Fruit fly (Drosophila melanogaster) whole organism, embryonic: ENCODE results near the gene CG9328.

Experiments used
- Ada2b ChIP-seq: fragments of 200-800 bp; sonication (Bioruptor generic); IDR thresholded peaks from 2 replicates; pipeline ENCODE4 v1.3.6; 2022; ENCODE audit warnings: missing biosample characterization, missing genetic modification characterization
- Atf6 ChIP-seq: fragments of 200-800 bp; sonication (Bioruptor generic); IDR thresholded peaks from 2 replicates; pipeline ENCODE4 v1.3.6; 2022; ENCODE audit warnings: missing biosample characterization, missing genetic modification characterization
- Awh ChIP-seq: fragments of 200-800 bp; sonication (Bioruptor generic); IDR thresholded peaks from 2 replicates; pipeline ENCODE4, ENCODE4 v1.3.6; 2022; ENCODE audit warnings: missing biosample characterization, missing genetic modification characterization
- CG1024 ChIP-seq: fragments of 200-800 bp; sonication (Bioruptor generic); IDR thresholded peaks from 2 replicates; pipeline ENCODE4 v1.3.6; 2022; ENCODE audit warnings: missing biosample characterization, missing genetic modification characterization
- CG12236 ChIP-seq: fragments of 200-800 bp; sonication (Bioruptor generic); optimal IDR thresholded peaks from 2 replicates; lab custom pipeline; 2016; ENCODE audit warnings: missing biosample characterization, missing genetic modification characterization
- CG12299 ChIP-seq: fragments of 200-800 bp; sonication (Bioruptor generic); optimal IDR thresholded peaks from 2 replicates; lab custom pipeline; 2018; ENCODE audit warnings: missing biosample characterization, mild to moderate bottlenecking, missing genetic modification characterization
- CG13123 ChIP-seq: fragments of 200-800 bp; sonication (Bioruptor generic); optimal IDR thresholded peaks from 2 replicates; lab custom pipeline; 2016; ENCODE audit warnings: missing biosample characterization, missing genetic modification characterization
- CG13287 ChIP-seq: fragments of 200-800 bp; sonication (Bioruptor generic); IDR thresholded peaks from 2 replicates; pipeline ENCODE4 v1.3.6; 2022; ENCODE audit warnings: missing biosample characterization, missing genetic modification characterization; ENCODE audit not compliant: partially characterized antibody
- CG14965 ChIP-seq: fragments of 200-800 bp; sonication (Bioruptor generic); optimal IDR thresholded peaks from 2 replicates; lab custom pipeline; 2016; ENCODE audit warnings: missing biosample characterization, missing genetic modification characterization, borderline replicate concordance
- CG1602 ChIP-seq: fragments of 200-800 bp; sonication (Bioruptor generic); optimal IDR thresholded peaks from 3 replicates; lab custom pipeline; 2016; ENCODE audit warnings: missing biosample characterization, missing genetic modification characterization
- CG1647 ChIP-seq: fragments of 200-800 bp; sonication (Bioruptor generic); optimal IDR thresholded peaks from 3 replicates; lab custom pipeline; 2016; ENCODE audit warnings: missing biosample characterization, missing genetic modification characterization
- CG16813 ChIP-seq: fragments of 200-800 bp; sonication (Bioruptor generic); IDR thresholded peaks from 3 replicates; pipeline ENCODE4 v1.3.6; 2022; ENCODE audit warnings: missing biosample characterization, missing genetic modification characterization; ENCODE audit not compliant: partially characterized antibody
- CG30403 ChIP-seq: fragments of 200-800 bp; sonication (Bioruptor generic); optimal IDR thresholded peaks from 3 replicates; lab custom pipeline; 2016; ENCODE audit warnings: missing biosample characterization, missing genetic modification characterization
- CG3281 ChIP-seq: fragments of 200-800 bp; sonication (Bioruptor generic); optimal IDR thresholded peaks from 3 replicates; lab custom pipeline; 2017; ENCODE audit warnings: missing biosample characterization, mild to moderate bottlenecking, missing genetic modification characterization
- CG3407 ChIP-seq: fragments of 200-800 bp; sonication (Bioruptor generic); optimal IDR thresholded peaks from 2 replicates; lab custom pipeline; 2018; ENCODE audit warnings: missing biosample characterization, mild to moderate bottlenecking, missing genetic modification characterization
- CG3995 ChIP-seq: fragments of 200-800 bp; sonication (Bioruptor generic); optimal IDR thresholded peaks from 3 replicates; lab custom pipeline; 2016; ENCODE audit warnings: missing biosample characterization, missing genetic modification characterization
- CG6813 ChIP-seq: fragments of 200-800 bp; sonication (Bioruptor generic); optimal IDR thresholded peaks from 2 replicates; lab custom pipeline; 2017; ENCODE audit warnings: missing biosample characterization, missing genetic modification characterization, mild to moderate bottlenecking, moderate library complexity, missing genetic modification reagents
- CG7372 ChIP-seq: fragments of 200-800 bp; sonication (Bioruptor generic); IDR thresholded peaks from 2 replicates; pipeline ENCODE4 v1.3.6; 2022; ENCODE audit warnings: missing biosample characterization, missing genetic modification characterization
- CG7839 ChIP-seq: fragments of 200-800 bp; sonication (Bioruptor generic); optimal IDR thresholded peaks from 3 replicates; lab custom pipeline; 2018; ENCODE audit warnings: missing biosample characterization, mild to moderate bottlenecking, missing genetic modification characterization, moderate library complexity
- CG8359 ChIP-seq: fragments of 200-800 bp; sonication (Bioruptor generic); optimal IDR thresholded peaks from 2 replicates; lab custom pipeline; 2017; ENCODE audit warnings: missing biosample characterization, mild to moderate bottlenecking, missing genetic modification characterization, borderline replicate concordance
- CG8944 ChIP-seq: fragments of 200-800 bp; sonication (Bioruptor generic); optimal IDR thresholded peaks from 3 replicates; lab custom pipeline; 2016; ENCODE audit warnings: missing biosample characterization, missing genetic modification characterization
- CG9727 ChIP-seq: fragments of 200-800 bp; sonication (Bioruptor generic); optimal IDR thresholded peaks from 3 replicates; lab custom pipeline; 2017; ENCODE audit warnings: missing biosample characterization, mild to moderate bottlenecking, missing genetic modification characterization
- Dbx ChIP-seq: fragments of 200-800 bp; sonication (Bioruptor generic); IDR thresholded peaks from 3 replicates; pipeline ENCODE4 v1.3.6; 2022; ENCODE audit warnings: missing biosample characterization, missing genetic modification characterization
- Ets65A ChIP-seq: fragments of 200-800 bp; sonication (Bioruptor generic); peaks from one replicate; lab custom pipeline; 2016; ENCODE audit warnings: missing biosample characterization, missing genetic modification characterization
- GATAe ChIP-seq: fragments of 200-800 bp; sonication (Bioruptor generic); conservative IDR thresholded peaks from 2 replicates; pipeline ENCODE4 v1.3.6; 2022; ENCODE audit warnings: missing biosample characterization, missing genetic modification characterization
- HLH3B ChIP-seq: fragments of 200-800 bp; sonication (Bioruptor generic); IDR thresholded peaks from 2 replicates; pipeline ENCODE4 v1.3.6; 2022; ENCODE audit warnings: missing biosample characterization, missing genetic modification characterization
- Mad ChIP-seq: fragments of 200-800 bp; sonication (Bioruptor generic); optimal IDR thresholded peaks from 2 replicates; lab custom pipeline; 2016; ENCODE audit warnings: missing biosample characterization, missing genetic modification characterization
- Side ChIP-seq: fragments of 200-800 bp; sonication (Bioruptor generic); optimal IDR thresholded peaks from 2 replicates; lab custom pipeline; 2016; ENCODE audit warnings: missing biosample characterization, missing genetic modification characterization
- ac ChIP-seq: fragments of 200-800 bp; sonication (Bioruptor generic); optimal IDR thresholded peaks from 3 replicates; lab custom pipeline; 2017; ENCODE audit warnings: missing biosample characterization, mild to moderate bottlenecking, missing genetic modification characterization
- ap ChIP-seq: fragments of 200-800 bp; sonication (Bioruptor generic); IDR thresholded peaks from 2 replicates; pipeline ENCODE4 v1.3.6; 2022; ENCODE audit warnings: missing biosample characterization, missing genetic modification characterization
- bbx ChIP-seq: fragments of 200-800 bp; sonication (Bioruptor generic); IDR thresholded peaks from 2 replicates; pipeline ENCODE4 v1.3.6; 2022; ENCODE audit warnings: missing biosample characterization, missing genetic modification characterization; ENCODE audit not compliant: partially characterized antibody
- bigmax ChIP-seq: fragments of 200-800 bp; sonication (Bioruptor generic); optimal IDR thresholded peaks from 2 replicates; lab custom pipeline; 2018; ENCODE audit warnings: missing biosample characterization, mild to moderate bottlenecking, missing genetic modification characterization
- dati ChIP-seq: fragments of 200-800 bp; sonication (Bioruptor generic); IDR thresholded peaks from 2 replicates; pipeline ENCODE4 v1.3.6; 2022; ENCODE audit warnings: missing biosample characterization, missing genetic modification characterization
- en ChIP-seq: fragments of 200-800 bp; sonication (Bioruptor generic); optimal IDR thresholded peaks from 2 replicates; lab custom pipeline; 2016; ENCODE audit warnings: missing biosample characterization, missing genetic modification characterization
- jumu ChIP-seq: fragments of 200-800 bp; sonication (Bioruptor generic); optimal IDR thresholded peaks from 3 replicates; lab custom pipeline; 2016; ENCODE audit warnings: missing biosample characterization, missing genetic modification characterization
- ken ChIP-seq: fragments of 200-800 bp; sonication (Bioruptor generic); IDR thresholded peaks from 3 replicates; pipeline ENCODE4 v1.3.6; 2022; ENCODE audit warnings: missing biosample characterization, missing genetic modification characterization
- lbe ChIP-seq: fragments of 200-800 bp; sonication (Bioruptor generic); optimal IDR thresholded peaks from 2 replicates; lab custom pipeline; 2016; ENCODE audit warnings: missing biosample characterization, mild to moderate bottlenecking, missing genetic modification characterization
- mam ChIP-seq: fragments of 200-800 bp; sonication (Bioruptor generic); optimal IDR thresholded peaks from 3 replicates; lab custom pipeline; 2016; ENCODE audit warnings: missing biosample characterization, missing genetic modification characterization
- mld ChIP-seq: fragments of 200-800 bp; sonication (Bioruptor generic); IDR thresholded peaks from 3 replicates; pipeline ENCODE4 v1.3.6; 2022; ENCODE audit warnings: missing biosample characterization, missing genetic modification characterization; ENCODE audit not compliant: partially characterized antibody
- odd ChIP-seq: fragments of 200-800 bp; sonication (Bioruptor generic); optimal IDR thresholded peaks from 2 replicates; lab custom pipeline; 2017; ENCODE audit warnings: missing biosample characterization, mild to moderate bottlenecking, missing genetic modification characterization
- otp ChIP-seq: fragments of 200-800 bp; sonication (Bioruptor generic); IDR thresholded peaks from 3 replicates; pipeline ENCODE4, ENCODE4 v1.3.6; 2022; ENCODE audit warnings: missing biosample characterization, missing genetic modification characterization
- phol ChIP-seq: fragments of 200-800 bp; sonication (Bioruptor generic); optimal IDR thresholded peaks from 3 replicates; lab custom pipeline; 2018; ENCODE audit warnings: missing biosample characterization, mild to moderate bottlenecking, missing genetic modification characterization, moderate library complexity
- prd ChIP-seq, 3 experiments: fragments of >200 bp in 2 of 3; fragments of 200-800 bp in 1 of 3; sonication (Bioruptor generic) in 1 of 3; optimal IDR thresholded peaks in 2 of 3; IDR thresholded peaks in 1 of 3; 2 replicates in 2 of 3; 3 replicates in 1 of 3; pipeline versions ENCODE4 v1.3.6 to Lab custom; 2017 to 2022; ENCODE audit warnings: missing biosample characterization in 1 of 3, missing genetic modification characterization in 1 of 3
- pum ChIP-seq: fragments of 200-800 bp; sonication (Bioruptor generic); optimal IDR thresholded peaks from 2 replicates; lab custom pipeline; 2016; ENCODE audit warnings: missing biosample characterization, missing genetic modification characterization
- ranshi ChIP-seq: fragments of 200-800 bp; sonication (Bioruptor generic); IDR thresholded peaks from 2 replicates; pipeline ENCODE4 v1.3.6; 2022; ENCODE audit warnings: missing biosample characterization, missing genetic modification characterization
- rib ChIP-seq: fragments of 200-800 bp; sonication (Bioruptor generic); IDR thresholded peaks from 2 replicates; pipeline ENCODE4 v1.3.6; 2022; ENCODE audit warnings: missing biosample characterization, missing genetic modification characterization
- sd ChIP-seq: fragments of 200-800 bp; sonication (Bioruptor generic); optimal IDR thresholded peaks from 3 replicates; lab custom pipeline; 2018; ENCODE audit warnings: missing biosample characterization, mild to moderate bottlenecking, missing genetic modification characterization, moderate library complexity
- sens ChIP-seq: fragments of 200-800 bp; sonication (Bioruptor generic); peaks from one replicate; lab custom pipeline; 2016; ENCODE audit warnings: missing biosample characterization, missing genetic modification characterization
- sqz ChIP-seq: fragments of 200-800 bp; sonication (Bioruptor generic); optimal IDR thresholded peaks from 3 replicates; lab custom pipeline; 2018; ENCODE audit warnings: missing biosample characterization, mild to moderate bottlenecking, missing genetic modification characterization
- tll ChIP-seq, 2 experiments: fragments of 200-800 bp in 1 of 2; fragments of >200 bp in 1 of 2; sonication (Bioruptor generic) in 1 of 2; optimal IDR thresholded peaks; 2 replicates each; lab custom pipeline; 2017 to 2019; ENCODE audit warnings: missing biosample characterization in 2 of 2, missing genetic modification characterization in 2 of 2, mild to moderate bottlenecking in 1 of 2, moderate library complexity in 1 of 2

The CG9328 gene

DNA sequence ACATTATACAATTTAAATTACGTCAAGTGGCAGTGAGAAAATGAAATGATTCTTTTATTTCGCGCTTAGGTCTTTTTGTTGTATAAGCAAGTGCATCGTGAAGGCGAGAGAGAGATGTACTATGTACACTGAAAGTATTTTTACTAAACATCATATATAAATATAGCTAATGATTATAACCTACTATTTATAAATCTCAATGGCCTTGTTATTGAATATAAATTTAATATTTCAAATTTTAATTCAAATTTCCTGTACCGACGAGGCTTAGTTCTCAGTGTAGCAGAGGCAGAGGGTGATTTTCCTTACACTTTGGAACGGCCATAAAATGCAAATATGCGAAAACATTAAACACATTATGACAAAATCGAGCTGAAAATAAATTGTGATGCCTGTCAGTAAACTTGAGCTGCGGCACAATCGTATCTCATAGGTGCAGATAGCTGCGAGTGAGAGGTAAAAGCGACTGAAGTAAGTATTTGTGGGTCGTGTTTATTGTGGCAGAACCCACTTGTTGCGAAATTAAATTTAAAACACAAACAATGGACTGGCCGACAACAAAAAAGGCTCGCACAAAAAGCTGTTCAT is 35.5 kb upstream of the CG9328 start (continued):
- TF ChIP-seq Side (GFP tag; lab: Kevin White, UChicago) (no peak), CG1602 (peak; percentile 35), lbe (GFP tag; lab: Kevin White, UChicago) (peak; percentile 79), Ets65A (GFP tag; lab: Kevin White, UChicago) (peak; percentile 89), CG13123 (GFP tag; lab: Kevin White, UChicago) (no peak), prd (optimal IDR thresholded peaks at IDR 0.05; lab: Kevin White, UChicago) (no peak), prd (GFP tag; IDR thresholded peaks at IDR 0.05; lab: Robert Waterston, UW) (peak; percentile 56; the same call in 1 of the 3 replicates), ac (GFP tag; lab: Kevin White, UChicago) (no peak), CG9727 (GFP tag; lab: Kevin White, UChicago) (peak; percentile 64), en (no peak), CG12236 (no peak), rib (GFP tag; lab: Robert Waterston, UW) (no peak), odd (GFP tag; lab: Kevin White, UChicago) (peak; percentile 2), CG3995 (no peak), Awh (GFP tag; lab: Robert Waterston, UW) (no peak), CG3407 (GFP tag; lab: Kevin White, UChicago) (no peak), ken (GFP tag; lab: Robert Waterston, UW) (no peak), Dbx (GFP tag; lab: Robert Waterston, UW) (no peak), CG30403 (GFP tag; lab: Kevin White, UChicago) (peak; percentile 44), CG13287 (GFP tag; lab: Robert Waterston, UW) (no peak), Mad (GFP tag; lab: Kevin White, UChicago) (no peak), CG7372 (GFP tag; lab: Robert Waterston, UW) (0 out of 2 replicates have a peak, but pooled peaks have one; percentile 30), CG1647 (GFP tag; lab: Kevin White, UChicago) (no peak), CG8359 (no peak), CG3281 (GFP tag; lab: Kevin White, UChicago) (peak; percentile 45), ap (no peak), GATAe (no peak), sqz (GFP tag; lab: Kevin White, UChicago) (no peak), dati (no peak), CG7839 (tag; lab: Kevin White, UChicago) (peak; percentile 64), HLH3B (0 out of 2 replicates have a peak, but pooled peaks have one; percentile 16), otp (no peak), bbx (GFP tag; lab: Robert Waterston, UW) (no peak), mam (GFP tag; lab: Kevin White, UChicago) (no peak), mld (no peak), CG14965 (GFP tag; lab: Kevin White, UChicago) (no peak), tll (GFP tag; optimal IDR thresholded peaks at IDR 0.05; lab: Kevin White, UChicago) (no peak), sd (tag; lab: Kevin White, UChicago) (no peak), jumu (GFP tag; lab: Kevin White, UChicago) (no peak), ranshi (0 out of 2 replicates have a peak, but pooled peaks have one; percentile 53), CG12299 (tag; lab: Kevin White, UChicago) (no peak), pum (GFP tag; lab: Kevin White, UChicago) (no peak), sens (peak; percentile 75), Ada2b (GFP tag; lab: Robert Waterston, UW) (peak; percentile 48; the same call in 1 of the 2 replicates), CG6813 (peak; percentile 1), Atf6 (GFP tag; lab: Robert Waterston, UW) (0 out of 2 replicates have a peak, but pooled peaks have one; percentile 33), phol (peak; percentile 62), CG1024 (GFP tag; lab: Robert Waterston, UW) (no peak), CG8944 (GFP tag; lab: Kevin White, UChicago) (no peak), bigmax (GFP tag; lab: Kevin White, UChicago) (no peak), CG16813 (no peak)
